Worm (Caenorhabditis elegans): ENCODE measurements around the gene smc-6.

ce11 chrII:11568670-11569069, 9.8 kb upstream of the smc-6 start:
- TF ChIP-seq dao-5 (tag; optimal IDR thresholded peaks at IDR 0.05) (no peak), W03F9.2 (tag; optimal IDR thresholded peaks at IDR 0.05) (no peak)
